Fruit fly (Drosophila melanogaster): ENCODE measurements around the gene Prim1.

Gene Prim1

DNA sequence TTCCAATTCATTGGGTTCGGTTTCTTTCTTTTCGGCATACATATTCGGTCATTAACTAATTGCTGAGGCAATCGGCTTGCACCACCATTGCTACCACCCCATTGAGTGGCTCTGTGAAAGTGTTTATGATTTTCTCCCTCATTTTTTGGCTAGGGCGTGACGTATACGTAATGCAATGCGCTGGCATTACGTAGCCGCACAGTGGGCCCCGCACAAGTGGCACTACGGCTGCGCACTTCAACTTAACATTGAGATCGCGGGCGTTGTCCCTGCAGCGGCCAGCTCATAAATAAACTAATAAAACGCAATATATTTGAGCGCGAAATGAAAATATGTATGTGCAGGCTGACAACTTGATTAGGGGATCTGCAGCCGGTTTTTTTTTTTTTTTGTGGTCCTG lies 8.7 kb upstream of the Prim1 start:
- TF ChIP-seq CG32121 (GFP tag; IDR thresholded peaks at IDR 0.05) (no peak), Pif1A (GFP tag; optimal IDR thresholded peaks at IDR 0.05) (no peak), fd96Ca (GFP tag; IDR thresholded peaks at IDR 0.05) (no peak), CG8159 (tag; optimal IDR thresholded peaks at IDR 0.05) (no peak), CG34367 (tag; optimal IDR thresholded peaks at IDR 0.05) (no peak), CG4496 (GFP tag; IDR thresholded peaks at IDR 0.05) (0 out of 3 replicates have a peak, but pooled peaks have one; percentile 21), D1 (tag; optimal IDR thresholded peaks at IDR 0.05) (no peak)

DNA sequence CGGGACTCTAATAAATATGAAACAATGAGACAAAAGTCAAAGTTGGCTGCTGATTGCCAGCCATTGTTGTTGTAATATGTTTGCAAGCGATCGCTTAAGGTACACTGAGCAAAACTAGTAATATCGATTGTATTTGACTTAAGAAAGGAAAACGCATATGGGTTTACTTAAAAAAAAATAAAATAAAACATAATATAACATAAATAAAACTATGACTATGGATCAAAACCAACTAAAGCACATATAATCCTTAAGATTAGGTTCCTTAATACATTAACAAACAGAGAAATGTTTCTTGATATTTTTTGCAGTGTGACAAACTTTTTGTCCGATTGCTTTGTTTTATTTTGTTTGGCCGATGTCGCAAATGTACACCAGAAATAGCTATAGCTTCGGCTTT lies 6.5 kb upstream of the Prim1 start:
- TF ChIP-seq gl (tag; optimal IDR thresholded peaks at IDR 0.05) (no peak), Pif1A (GFP tag; optimal IDR thresholded peaks at IDR 0.05) (no peak), CG12605 (GFP tag; IDR thresholded peaks at IDR 0.05) (no peak), rn (GFP tag; IDR thresholded peaks at IDR 0.05) (no peak), Snoo (tag; optimal IDR thresholded peaks at IDR 0.05) (no peak), Pif1B (GFP tag; optimal IDR thresholded peaks at IDR 0.05) (no peak), EcR (GFP tag; optimal IDR thresholded peaks at IDR 0.05) (no peak), CG8159 (tag; optimal IDR thresholded peaks at IDR 0.05) (no peak), CG14655 (GFP tag; optimal IDR thresholded peaks at IDR 0.05) (no peak), CG4496 (GFP tag; IDR thresholded peaks at IDR 0.05) (no peak), CG15710 (tag; optimal IDR thresholded peaks at IDR 0.05) (no peak)

DNA sequence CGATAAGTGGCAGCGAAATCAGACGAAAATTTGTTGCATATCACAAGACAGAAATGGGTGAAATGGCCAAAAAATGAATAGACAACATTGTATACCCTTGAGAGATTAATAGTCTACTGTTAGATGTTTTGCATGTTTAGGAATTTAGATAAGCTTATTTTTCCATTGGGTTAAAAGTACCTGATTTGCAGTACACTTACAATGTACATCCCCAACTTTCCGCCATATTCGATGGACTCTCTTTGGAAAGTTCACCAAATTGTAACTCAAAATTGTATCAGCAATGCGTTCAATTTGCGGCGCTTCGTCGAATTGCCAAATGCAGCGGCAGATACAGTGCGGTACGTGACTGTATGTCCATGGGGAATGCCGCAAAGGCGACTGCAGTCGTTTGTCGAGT lies 5.8 kb upstream of the Prim1 start:
- TF ChIP-seq fd96Ca (GFP tag; IDR thresholded peaks at IDR 0.05) (peak; percentile 13; the same call in 1 of the 3 replicates), rn (GFP tag; IDR thresholded peaks at IDR 0.05) (no peak), Ets98B (GFP tag; IDR thresholded peaks at IDR 0.05) (0 out of 2 replicates have a peak, but pooled peaks have one; percentile 35), CG14655 (GFP tag; optimal IDR thresholded peaks at IDR 0.05) (no peak)

DNA sequence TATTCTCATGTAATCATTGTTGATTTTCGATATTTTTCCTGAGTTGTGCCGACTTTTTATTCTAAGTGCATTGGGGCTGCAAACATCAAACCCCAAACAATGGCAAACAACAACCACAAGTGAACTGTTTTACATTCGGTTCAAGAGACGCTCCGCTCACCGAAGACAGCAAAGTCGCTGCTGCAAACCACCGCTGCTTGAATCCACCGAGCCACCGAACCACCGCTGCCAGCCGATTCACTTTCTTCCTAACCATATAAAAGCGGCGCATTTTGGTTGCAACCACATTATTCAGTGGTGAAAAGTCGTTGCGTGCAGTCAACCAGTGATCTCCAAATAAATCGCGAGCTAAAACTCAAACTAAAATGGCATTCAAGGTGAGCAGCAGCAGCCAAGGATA lies 3.7 kb upstream of the Prim1 start, which contains the start of gene Cpr66Cb:
Gene Cpr66Cb, plus strand, starts transcription at position 301 of the 400 bp plus-strand sequence.
- TF ChIP-seq rn (GFP tag; IDR thresholded peaks at IDR 0.05): no peak
- TF ChIP-seq CG17806 (tag; optimal IDR thresholded peaks at IDR 0.05): no peak
- TF ChIP-seq CG13204 (GFP tag; optimal IDR thresholded peaks at IDR 0.05): no peak
- TF ChIP-seq Pif1B (GFP tag; optimal IDR thresholded peaks at IDR 0.05): no peak
- no peak for TF ChIP-seq CG10348 (GFP tag; IDR thresholded peaks at IDR 0.05)
- no peak for TF ChIP-seq CG15710 (tag; optimal IDR thresholded peaks at IDR 0.05)
- TF ChIP-seq D1 (tag; optimal IDR thresholded peaks at IDR 0.05): no peak
- TF ChIP-seq CG14655 (GFP tag; optimal IDR thresholded peaks at IDR 0.05): no peak

DNA sequence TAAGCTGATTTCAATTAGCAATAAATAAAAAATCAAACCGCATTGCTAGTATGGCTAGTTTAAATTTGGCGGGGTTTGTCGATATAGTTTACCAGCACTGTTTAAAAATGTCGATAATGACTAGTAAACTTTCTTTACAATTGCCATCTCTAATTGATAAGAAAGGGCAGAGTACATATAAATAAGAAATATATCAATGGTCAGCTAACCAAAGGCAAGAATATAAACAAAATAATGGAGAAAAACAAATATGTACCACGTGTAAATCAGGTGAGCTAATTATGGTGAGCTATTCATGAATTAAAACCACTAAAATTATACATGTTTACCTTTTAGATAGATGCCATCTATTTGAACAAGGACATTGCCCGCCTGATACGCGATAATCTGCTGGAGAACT lies 1.2 kb upstream of the Prim1 start, which contains the start of gene Pex2:
Gene Pex2, plus strand, starts transcription at position 131 of the 400 bp plus-strand sequence.
- peak; percentile 18; the same call in 1 of the 2 replicates for TF ChIP-seq CG32121 (GFP tag; IDR thresholded peaks at IDR 0.05)
- TF ChIP-seq CG8159 (tag; optimal IDR thresholded peaks at IDR 0.05): peak; percentile 16
- 0 out of 3 replicates have a peak, but pooled peaks have one; percentile 13 for TF ChIP-seq CG4496 (GFP tag; IDR thresholded peaks at IDR 0.05)
- peak; percentile 6 for TF ChIP-seq CG8301 (tag; optimal IDR thresholded peaks at IDR 0.05)
- no peak for TF ChIP-seq CG34367 (tag; optimal IDR thresholded peaks at IDR 0.05)
- no peak for TF ChIP-seq Pif1B (GFP tag; optimal IDR thresholded peaks at IDR 0.05)
- peak; percentile 10 for TF ChIP-seq Pif1A (GFP tag; optimal IDR thresholded peaks at IDR 0.05)

DNA sequence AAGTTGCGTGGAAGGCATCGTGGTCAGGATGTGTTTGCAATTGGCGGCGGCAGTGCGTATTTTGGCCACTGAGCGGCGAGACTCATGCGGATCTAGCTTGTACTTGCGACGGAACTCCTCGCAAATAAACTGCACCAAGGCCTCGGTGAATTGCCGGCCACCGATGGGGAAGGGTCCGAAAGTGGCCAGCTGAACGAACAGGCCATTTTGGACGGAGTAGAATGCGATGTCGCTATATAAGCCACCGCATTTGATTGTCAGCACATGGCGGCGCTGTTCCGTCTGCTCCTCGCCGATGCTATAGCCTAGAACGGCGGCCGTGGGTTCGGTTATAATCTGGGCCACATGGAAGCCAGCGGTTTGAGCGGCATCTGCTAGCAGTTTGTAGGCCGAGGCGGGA lies 5.1 kb downstream of the Prim1 start:
- TF ChIP-seq CG14655 (GFP tag; optimal IDR thresholded peaks at IDR 0.05): no peak
- no peak for TF ChIP-seq CG4496 (GFP tag; IDR thresholded peaks at IDR 0.05)
- no peak for TF ChIP-seq CG8159 (tag; optimal IDR thresholded peaks at IDR 0.05)
- no peak for TF ChIP-seq fd96Ca (GFP tag; IDR thresholded peaks at IDR 0.05)
- TF ChIP-seq CG12605 (GFP tag; IDR thresholded peaks at IDR 0.05): no peak
- TF ChIP-seq Pif1B (GFP tag; optimal IDR thresholded peaks at IDR 0.05): no peak
- TF ChIP-seq CG8301 (tag; optimal IDR thresholded peaks at IDR 0.05): no peak
- no peak for TF ChIP-seq Pif1A (GFP tag; optimal IDR thresholded peaks at IDR 0.05)
- no peak for TF ChIP-seq CG17806 (tag; optimal IDR thresholded peaks at IDR 0.05)
- TF ChIP-seq Ets98B (GFP tag; IDR thresholded peaks at IDR 0.05): no peak
- no peak for TF ChIP-seq CG13204 (GFP tag; optimal IDR thresholded peaks at IDR 0.05)
- no peak for TF ChIP-seq CG10348 (GFP tag; IDR thresholded peaks at IDR 0.05)
- TF ChIP-seq rn (GFP tag; IDR thresholded peaks at IDR 0.05): no peak
- no peak for TF ChIP-seq Snoo (tag; optimal IDR thresholded peaks at IDR 0.05)

DNA sequence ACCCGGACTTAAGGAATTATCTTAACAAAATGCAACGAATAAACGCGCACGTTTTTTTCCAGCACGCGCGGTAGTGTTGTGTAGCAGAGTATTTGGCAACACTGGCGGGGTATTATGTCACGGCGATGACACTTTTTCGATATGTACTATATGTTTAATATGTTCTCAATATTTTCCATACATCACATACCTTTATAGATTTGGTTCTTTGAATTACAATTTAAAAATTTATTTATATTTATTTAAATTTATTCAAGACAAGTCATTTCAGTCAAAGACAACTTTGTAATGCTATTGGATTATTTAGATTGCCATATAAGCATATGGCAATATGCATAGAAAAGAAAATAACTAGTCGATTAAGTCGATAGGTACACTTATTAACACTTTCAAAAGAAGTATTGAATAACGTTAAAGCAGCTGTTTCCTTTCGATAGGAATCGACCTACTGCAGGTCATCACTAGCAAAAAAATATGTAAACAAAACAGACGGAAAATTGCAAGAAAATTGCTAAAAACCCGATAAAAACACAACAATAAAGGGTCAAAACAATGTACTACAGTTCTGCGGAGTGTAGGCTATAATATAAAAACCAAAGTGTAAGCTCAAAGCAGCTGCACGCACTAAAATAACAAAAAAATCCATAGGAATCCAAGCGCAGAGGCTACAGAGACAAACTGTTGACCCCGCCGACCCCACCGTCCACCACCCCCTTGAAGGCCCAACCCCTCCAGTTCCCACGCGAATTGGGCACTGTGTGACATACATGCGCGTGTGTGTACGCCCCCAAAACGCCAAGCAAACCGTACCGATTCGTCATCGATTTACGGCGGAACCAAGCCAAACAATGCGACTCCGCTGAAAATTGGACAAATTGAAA lies 6.2 kb downstream of the Prim1 start, which contains the start of the genes CG7182 and GAPcenA:
Gene CG7182, minus strand, starts transcription at position 283 of the 881 bp plus-strand sequence.
Gene GAPcenA, plus strand, starts transcription at position 462 of the 881 bp plus-strand sequence.
- peak; percentile 52; the same call in 1 of the 3 replicates for TF ChIP-seq CG4496 (GFP tag; IDR thresholded peaks at IDR 0.05)
- no peak for TF ChIP-seq CG32121 (GFP tag; IDR thresholded peaks at IDR 0.05)
- TF ChIP-seq D1 (tag; optimal IDR thresholded peaks at IDR 0.05): no peak
- peak; percentile 80 for TF ChIP-seq CG8159 (tag; optimal IDR thresholded peaks at IDR 0.05)
- TF ChIP-seq Snoo (tag; optimal IDR thresholded peaks at IDR 0.05): peak; percentile 76
- TF ChIP-seq Pif1A (GFP tag; optimal IDR thresholded peaks at IDR 0.05): no peak
- no peak for TF ChIP-seq CG14655 (GFP tag; optimal IDR thresholded peaks at IDR 0.05)
- peak; percentile 56 for TF ChIP-seq CG34367 (tag; optimal IDR thresholded peaks at IDR 0.05)
- peak; percentile 85 for TF ChIP-seq EcR (GFP tag; optimal IDR thresholded peaks at IDR 0.05)
- TF ChIP-seq CG9948 (tag; optimal IDR thresholded peaks at IDR 0.05): peak; percentile 64
- peak; percentile 49 for TF ChIP-seq Ets98B (GFP tag; IDR thresholded peaks at IDR 0.05)
- no peak for TF ChIP-seq gl (tag; optimal IDR thresholded peaks at IDR 0.05)
- TF ChIP-seq CG13204 (GFP tag; optimal IDR thresholded peaks at IDR 0.05): no peak
- TF ChIP-seq fd96Ca (GFP tag; IDR thresholded peaks at IDR 0.05): no peak; the same call in 1 of the 3 replicates
- no peak for TF ChIP-seq CG10348 (GFP tag; IDR thresholded peaks at IDR 0.05)
- peak; percentile 80 for TF ChIP-seq CG15710 (tag; optimal IDR thresholded peaks at IDR 0.05)
- TF ChIP-seq CG12605 (GFP tag; IDR thresholded peaks at IDR 0.05): no peak
- TF ChIP-seq rn (GFP tag; IDR thresholded peaks at IDR 0.05): 0 out of 2 replicates have a peak, but pooled peaks have one; percentile 11
- no peak for TF ChIP-seq Pif1B (GFP tag; optimal IDR thresholded peaks at IDR 0.05)
- TF ChIP-seq CG8301 (tag; optimal IDR thresholded peaks at IDR 0.05): no peak
- TF ChIP-seq CG17806 (tag; optimal IDR thresholded peaks at IDR 0.05): peak; percentile 63
